Worm (Caenorhabditis elegans): ENCODE results near the gene rol-8.

Gene rol-8

DNA sequence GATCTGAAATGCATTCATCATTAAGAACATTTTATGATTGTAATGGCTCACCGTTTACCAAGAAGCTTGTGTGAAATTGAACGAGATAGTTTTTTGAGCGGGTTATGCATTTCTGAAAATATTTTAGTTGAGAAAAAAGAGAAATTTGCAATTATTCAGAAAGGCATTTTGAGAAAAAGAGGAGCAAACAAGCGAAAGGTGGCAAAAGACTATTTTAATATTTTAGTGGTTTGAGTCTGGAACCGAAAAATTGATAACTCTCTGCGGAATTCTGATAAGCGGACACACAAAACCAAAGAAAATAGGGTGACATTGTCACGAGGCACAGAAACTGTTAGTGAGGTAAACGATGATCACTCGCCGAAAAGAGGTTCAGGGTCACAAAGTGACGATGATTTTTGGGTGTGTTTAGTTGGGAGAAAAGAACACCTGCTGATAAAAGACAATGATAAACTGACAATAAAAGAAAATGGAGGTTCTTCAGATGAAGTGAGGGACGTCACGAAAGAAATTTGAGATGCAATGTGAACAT lies 10.9 kb downstream of the rol-8 start (continued):
- TF ChIP-seq ama-1 (optimal IDR thresholded peaks at IDR 0.05): no peak
- no peak for TF ChIP-seq ama-1 (GFP tag; optimal IDR thresholded peaks at IDR 0.05)

ce11 chrII:7555454-7555853 lies 11.5 kb downstream of the rol-8 start, which contains the start of gene ZK1290.14:
ZK1290.14 (minus strand) TSS chrII:7555592.
- no peak for TF ChIP-seq lin-35 (GFP tag; optimal IDR thresholded peaks at IDR 0.05)
- no peak for TF ChIP-seq unc-62 (GFP tag; optimal IDR thresholded peaks at IDR 0.05)
- TF ChIP-seq lir-1 (GFP tag; conservative IDR thresholded peaks at IDR 0.05): no peak
- no peak for TF ChIP-seq F57A8.1 (GFP tag; optimal IDR thresholded peaks at IDR 0.05)
- no peak for TF ChIP-seq nhr-120 (GFP tag; IDR thresholded peaks at IDR 0.05)
- no peak for TF ChIP-seq B0336.3 (GFP tag; IDR thresholded peaks at IDR 0.05)
- TF ChIP-seq F39B2.1 (GFP tag; IDR thresholded peaks at IDR 0.05): no peak
- TF ChIP-seq ceh-58 (GFP tag; IDR thresholded peaks at IDR 0.05): no peak
- TF ChIP-seq ZK185.1 (tag; optimal IDR thresholded peaks at IDR 0.05; ENCODE audit: poor library complexity, severe bottlenecking): no peak
- no peak for TF ChIP-seq F55B11.4 (tag; optimal IDR thresholded peaks at IDR 0.05; ENCODE audit: borderline replicate concordance, insufficient read depth)
- no peak for TF ChIP-seq him-1 (tag; optimal IDR thresholded peaks at IDR 0.05)
- TF ChIP-seq snpc-4 (GFP tag; optimal IDR thresholded peaks at IDR 0.05): no peak
- no peak for TF ChIP-seq snpc-4 (tag; optimal IDR thresholded peaks at IDR 0.05)
- TF ChIP-seq F10E7.11 (tag; optimal IDR thresholded peaks at IDR 0.05): no peak

- peak; percentile 21 for TF ChIP-seq unc-62 (GFP tag; optimal IDR thresholded peaks at IDR 0.05)
- TF ChIP-seq nhr-80 (tag; optimal IDR thresholded peaks at IDR 0.05): peak; percentile 89
- TF ChIP-seq akir-1 (GFP tag; optimal IDR thresholded peaks at IDR 0.05): no peak
Measured at ce11 chrII:7557981-7558380, 14.1 kb downstream of the rol-8 start.

DNA sequence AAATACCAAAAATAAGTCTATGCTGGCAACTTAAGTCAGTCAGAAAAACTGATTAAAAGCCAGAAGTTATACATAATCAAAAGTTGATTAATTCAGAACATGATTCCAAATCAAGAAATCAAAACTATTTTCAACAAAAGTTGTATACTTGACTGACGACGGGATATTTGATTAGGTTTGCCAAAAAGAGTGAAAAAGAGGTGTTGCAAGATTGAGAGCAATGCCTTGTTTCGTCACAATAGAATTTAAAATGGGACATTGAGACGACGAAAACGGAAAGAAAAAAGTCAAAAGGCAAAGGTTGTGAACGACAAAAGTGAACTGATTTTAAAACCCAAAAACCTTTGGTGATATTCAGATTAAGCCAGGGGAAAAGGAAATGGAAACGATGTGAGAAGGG lies 15.0 kb downstream of the rol-8 start:
- TF ChIP-seq ztf-25 (GFP tag; IDR thresholded peaks at IDR 0.05) (no peak), egl-44 (GFP tag; IDR thresholded peaks at IDR 0.05) (no peak)

DNA sequence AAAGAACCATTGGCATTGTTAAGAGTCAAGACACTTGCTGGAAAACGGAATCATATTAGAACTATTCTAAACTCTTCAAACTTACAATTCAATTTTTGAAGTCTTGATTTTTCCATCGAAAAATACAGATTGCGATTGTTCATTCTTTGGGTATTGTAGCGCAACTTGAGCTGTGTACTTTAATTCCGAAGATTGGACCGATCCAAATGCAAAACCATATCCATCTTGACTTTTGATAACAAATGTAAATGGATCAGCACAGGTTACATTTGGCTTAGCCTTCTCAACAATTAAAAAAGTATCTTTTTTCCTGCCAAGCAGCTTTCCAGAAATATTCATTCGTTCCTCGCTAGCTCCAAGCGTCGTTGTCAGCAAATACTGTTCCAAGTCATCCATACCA lies 16.9 kb downstream of the rol-8 start:
- TF ChIP-seq gei-17 (GFP tag; optimal IDR thresholded peaks at IDR 0.05) (no peak), tbp1 (GFP tag; optimal IDR thresholded peaks at IDR 0.05) (no peak), ztf-26 (tag; optimal IDR thresholded peaks at IDR 0.05) (no peak), madf-10 (tag; optimal IDR thresholded peaks at IDR 0.05) (no peak), Y79H2A.3 (GFP tag; conservative IDR thresholded peaks at IDR 0.05) (no peak), C17E4.6 (GFP tag; IDR thresholded peaks at IDR 0.05) (no peak), nfya-1 (tag; optimal IDR thresholded peaks at IDR 0.05; ENCODE audit: borderline replicate concordance, insufficient read depth) (no peak), lin-40 (tag; optimal IDR thresholded peaks at IDR 0.05) (no peak), F23B12.7 (tag; optimal IDR thresholded peaks at IDR 0.05; ENCODE audit: insufficient read depth) (no peak), D2030.7 (GFP tag; IDR thresholded peaks at IDR 0.05) (no peak)

DNA sequence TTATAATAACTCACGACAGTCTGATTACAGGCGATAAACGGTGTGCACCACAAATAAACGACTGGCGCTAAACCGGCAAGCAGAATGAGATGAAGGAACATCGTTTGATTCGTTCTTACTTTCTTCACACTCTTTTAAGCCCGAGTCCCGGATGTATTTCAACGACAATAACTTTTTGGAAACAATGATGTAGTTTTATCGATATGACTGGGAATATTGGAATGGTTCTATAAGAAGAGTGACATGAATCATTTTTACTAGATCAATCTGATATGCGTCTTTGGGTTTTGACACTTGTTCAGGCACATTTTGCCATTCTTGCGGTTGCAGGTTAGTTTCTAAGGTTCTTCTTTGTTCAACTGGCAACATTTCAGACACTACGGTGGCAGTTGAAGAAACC lies 17.6 kb downstream of the rol-8 start, which contains the start of the genes ZK1290.11 and ZK1290.1:
ZK1290.11 (minus strand) TSS at position 101 of the 400 bp plus-strand sequence.
ZK1290.1 (plus strand) TSS at position 271 of the 400 bp plus-strand sequence.
- TF ChIP-seq hmg-1.2 (GFP tag; IDR thresholded peaks at IDR 0.05): no peak
- TF ChIP-seq fkh-3 (tag; optimal IDR thresholded peaks at IDR 0.05): no peak
- no peak for TF ChIP-seq hmg-20 (GFP tag; IDR thresholded peaks at IDR 0.05)
- no peak for TF ChIP-seq attf-5 (GFP tag; optimal IDR thresholded peaks at IDR 0.05)
- no peak for TF ChIP-seq tbx-9 (tag; optimal IDR thresholded peaks at IDR 0.05; ENCODE audit: borderline replicate concordance)
- TF ChIP-seq nhr-80 (tag; optimal IDR thresholded peaks at IDR 0.05): no peak
- no peak for TF ChIP-seq egl-18 (GFP tag; IDR thresholded peaks at IDR 0.05)

All from whole organism, young adult.